Fruit fly (Drosophila melanogaster): Measurements from ENCODE around the gene Gr85a.
A peak's percentile ranks its signal among the peaks of the same experiment; 100 is the strongest.

Gr85a gene

dm6 chr3R:9985585-9986393 lies 10.8 kb downstream of the Gr85a start, which contains the start of gene Art4:
Art4 (minus strand) TSS chr3R:9986060.
- peak in 1 of 2 experiments; percentile 51 for TF ChIP-seq CTCF (optimal IDR thresholded peaks at IDR 0.05)
- TF ChIP-seq CG8478 (optimal IDR thresholded peaks at IDR 0.05) = no peak

- TF ChIP-seq CG8478 (optimal IDR thresholded peaks at IDR 0.05) = no peak
- TF ChIP-seq CTCF (optimal IDR thresholded peaks at IDR 0.05) = no peak
Observed at dm6 chr3R:9978977-9979376, 17.6 kb downstream of the Gr85a start.

dm6 chr3R:9977494-9977893 lies 19.1 kb downstream of the Gr85a start:
- no peak for TF ChIP-seq CTCF (optimal IDR thresholded peaks at IDR 0.05)
- no peak for TF ChIP-seq CG8478 (optimal IDR thresholded peaks at IDR 0.05)

- TF ChIP-seq CTCF (optimal IDR thresholded peaks at IDR 0.05) = no peak
- no peak for TF ChIP-seq CG8478 (optimal IDR thresholded peaks at IDR 0.05)
Observed at dm6 chr3R:9968827-9969675, 27.5 kb downstream of the Gr85a start.

dm6 chr3R:9968239-9968638 lies 28.4 kb downstream of the Gr85a start:
- TF ChIP-seq CTCF (optimal IDR thresholded peaks at IDR 0.05) (no peak), CG8478 (optimal IDR thresholded peaks at IDR 0.05) (no peak)

- TF ChIP-seq CG8478 (optimal IDR thresholded peaks at IDR 0.05) (no peak), CTCF (optimal IDR thresholded peaks at IDR 0.05) (no peak)
Observed at dm6 chr3R:9966109-9966701, 30.4 kb downstream of the Gr85a start.

dm6 chr3R:9964600-9965301 lies 31.8 kb downstream of the Gr85a start:
- TF ChIP-seq CTCF (optimal IDR thresholded peaks at IDR 0.05) (no peak), CG8478 (optimal IDR thresholded peaks at IDR 0.05) (no peak)

dm6 chr3R:9963179-9963905 lies 33.2 kb downstream of the Gr85a start:
- TF ChIP-seq CTCF (optimal IDR thresholded peaks at IDR 0.05) (no peak), CG8478 (optimal IDR thresholded peaks at IDR 0.05) (no peak)

- TF ChIP-seq CG8478 (optimal IDR thresholded peaks at IDR 0.05) = no peak
- TF ChIP-seq CTCF (optimal IDR thresholded peaks at IDR 0.05) = no peak
Observed at dm6 chr3R:9961163-9962072, 35.2 kb downstream of the Gr85a start.

dm6 chr3R:9959911-9960310 lies 36.7 kb downstream of the Gr85a start:
- no peak for TF ChIP-seq CTCF (optimal IDR thresholded peaks at IDR 0.05)
- TF ChIP-seq CG8478 (optimal IDR thresholded peaks at IDR 0.05) = no peak

dm6 chr3R:9957202-9957601 lies 39.4 kb downstream of the Gr85a start:
- TF ChIP-seq CTCF (optimal IDR thresholded peaks at IDR 0.05) (no peak), CG8478 (optimal IDR thresholded peaks at IDR 0.05) (no peak)

dm6 chr3R:9956725-9957124 lies 39.9 kb downstream of the Gr85a start:
- TF ChIP-seq CTCF (optimal IDR thresholded peaks at IDR 0.05) (peak; percentile 69 to 79), CG8478 (optimal IDR thresholded peaks at IDR 0.05) (no peak)

- no peak for TF ChIP-seq CTCF (optimal IDR thresholded peaks at IDR 0.05)
- TF ChIP-seq CG8478 (optimal IDR thresholded peaks at IDR 0.05) = no peak
Observed at dm6 chr3R:9954648-9955290, 41.8 kb downstream of the Gr85a start.

Measured in S2 (cell line).